Fruit fly (Drosophila melanogaster) whole organism, pupa: ENCODE data around the gene sip3.
A peak's percentile ranks its signal among the peaks of the same experiment; 100 is the strongest.

Experiments used
- CG10348 ChIP-seq: fragments of 200-800 bp; sonication (Bioruptor generic); IDR thresholded peaks from 2 replicates; pipeline ENCODE4 v1.3.6; 2022; ENCODE audit warnings: missing biosample characterization, missing genetic modification characterization
- CG12605 ChIP-seq: fragments of 200-800 bp; sonication (Bioruptor generic); IDR thresholded peaks from 2 replicates; pipeline ENCODE4 v1.3.6; 2022; ENCODE audit warnings: missing biosample characterization, missing genetic modification characterization
- CG14655 ChIP-seq: fragments of 200-800 bp; sonication (Bioruptor generic); optimal IDR thresholded peaks from 3 replicates; lab custom pipeline; 2017; ENCODE audit warnings: mild to moderate bottlenecking, missing biosample characterization, missing genetic modification reagents, missing genetic modification characterization
- CG17806 ChIP-seq: fragments of 200-800 bp; sonication (Bioruptor generic); optimal IDR thresholded peaks from 2 replicates; lab custom pipeline; 2018; ENCODE audit warnings: missing biosample characterization, mild to moderate bottlenecking, missing genetic modification characterization, moderate library complexity
- CG32121 ChIP-seq: fragments of 200-800 bp; sonication (Bioruptor generic); IDR thresholded peaks from 2 replicates; pipeline ENCODE4 v1.3.6; 2022; ENCODE audit warnings: missing biosample characterization, missing genetic modification characterization
- CG4496 ChIP-seq: fragments of 200-800 bp; sonication (Bioruptor generic); IDR thresholded peaks from 3 replicates; pipeline ENCODE4 v1.3.6; 2022; ENCODE audit warnings: missing biosample characterization, missing genetic modification characterization
- CG8159 ChIP-seq: fragments of 200-800 bp; sonication (Bioruptor generic); optimal IDR thresholded peaks from 3 replicates; lab custom pipeline; 2018; ENCODE audit warnings: missing biosample characterization, mild to moderate bottlenecking, missing genetic modification characterization, moderate library complexity
- D1 ChIP-seq: fragments of 200-800 bp; sonication (Bioruptor generic); optimal IDR thresholded peaks from 2 replicates; lab custom pipeline; 2018; ENCODE audit warnings: missing biosample characterization, mild to moderate bottlenecking, missing genetic modification characterization, moderate library complexity
- Ets98B ChIP-seq: fragments of 200-800 bp; sonication (Bioruptor generic); IDR thresholded peaks from 2 replicates; pipeline ENCODE4 v1.3.6; 2022; ENCODE audit warnings: missing biosample characterization, missing genetic modification characterization
- gl ChIP-seq: fragments of 200-800 bp; sonication (Bioruptor generic); optimal IDR thresholded peaks from 2 replicates; lab custom pipeline; 2018; ENCODE audit warnings: missing biosample characterization, mild to moderate bottlenecking, missing genetic modification characterization

DNA sequence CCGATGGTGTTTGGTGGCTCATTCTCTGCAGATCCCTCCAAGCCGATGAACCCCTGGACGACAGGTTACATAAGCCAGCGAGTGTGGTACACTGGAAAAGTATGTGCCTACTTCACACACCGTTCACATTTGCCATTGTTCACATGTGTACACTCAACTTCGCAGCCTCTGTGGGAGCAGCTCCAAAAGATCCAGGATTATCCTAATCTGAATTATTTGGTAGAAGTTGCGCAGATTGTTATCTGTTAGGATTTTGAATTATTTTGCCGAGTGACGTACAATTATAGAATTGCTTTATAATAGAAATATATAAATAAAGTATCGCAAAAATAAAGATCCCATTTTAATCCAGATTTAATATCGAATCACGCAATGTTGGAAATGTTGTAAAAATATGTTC, 4.5 kb upstream of the sip3 start:
- TF ChIP-seq CG12605 (GFP tag; lab: Robert Waterston, UW), result no peak
- TF ChIP-seq CG8159 (tag; lab: Kevin White, UChicago), result peak; percentile 54
- TF ChIP-seq CG4496 (GFP tag; lab: Robert Waterston, UW), result no peak
- no peak for TF ChIP-seq Ets98B (GFP tag; lab: Robert Waterston, UW)
- TF ChIP-seq CG17806, result peak; percentile 32
- no peak for TF ChIP-seq CG10348 (GFP tag; lab: Robert Waterston, UW)
- peak; percentile 84 for TF ChIP-seq CG14655
- TF ChIP-seq gl, result no peak
- no peak for TF ChIP-seq D1 (tag; lab: Kevin White, UChicago)
- no peak for TF ChIP-seq CG32121 (GFP tag; lab: Robert Waterston, UW)
